Fruit fly (Drosophila melanogaster): Measurements from ENCODE around the gene RpL17.

Gene RpL17

dm6 chrX:6746221-6746620 lies 2.2 kb upstream of the RpL17 start:
- TF ChIP-seq Ets98B (GFP tag; IDR thresholded peaks at IDR 0.05) = no peak
- peak; percentile 37 for TF ChIP-seq CG17806 (tag; optimal IDR thresholded peaks at IDR 0.05)
- TF ChIP-seq CG10348 (GFP tag; IDR thresholded peaks at IDR 0.05) = no peak
- TF ChIP-seq CG14655 (GFP tag; optimal IDR thresholded peaks at IDR 0.05) = peak; percentile 3
- no peak for TF ChIP-seq rn (GFP tag; IDR thresholded peaks at IDR 0.05)
- no peak for TF ChIP-seq D1 (tag; optimal IDR thresholded peaks at IDR 0.05)
- no peak for TF ChIP-seq fd96Ca (GFP tag; IDR thresholded peaks at IDR 0.05)
- peak; percentile 31 for TF ChIP-seq CG34367 (tag; optimal IDR thresholded peaks at IDR 0.05)
- peak; percentile 36 for TF ChIP-seq CG9948 (tag; optimal IDR thresholded peaks at IDR 0.05)
- TF ChIP-seq Snoo (tag; optimal IDR thresholded peaks at IDR 0.05) = no peak
- TF ChIP-seq gl (tag; optimal IDR thresholded peaks at IDR 0.05) = peak; percentile 11
- TF ChIP-seq Pif1B (GFP tag; optimal IDR thresholded peaks at IDR 0.05) = no peak
- TF ChIP-seq CG8159 (tag; optimal IDR thresholded peaks at IDR 0.05) = peak; percentile 46
- no peak for TF ChIP-seq EcR (GFP tag; optimal IDR thresholded peaks at IDR 0.05)
- TF ChIP-seq CG13204 (GFP tag; optimal IDR thresholded peaks at IDR 0.05) = no peak
- no peak for TF ChIP-seq CG12605 (GFP tag; IDR thresholded peaks at IDR 0.05)
- TF ChIP-seq Pif1A (GFP tag; optimal IDR thresholded peaks at IDR 0.05) = no peak
- peak; percentile 51 for TF ChIP-seq CG15710 (tag; optimal IDR thresholded peaks at IDR 0.05)
- TF ChIP-seq CG32121 (GFP tag; IDR thresholded peaks at IDR 0.05) = no peak
- TF ChIP-seq CG8301 (tag; optimal IDR thresholded peaks at IDR 0.05) = peak; percentile 1
- TF ChIP-seq CG4496 (GFP tag; IDR thresholded peaks at IDR 0.05) = no peak

- TF ChIP-seq CG12605 (GFP tag; IDR thresholded peaks at IDR 0.05) (peak; percentile 24; the same call in 1 of the 2 replicates), CG34367 (tag; optimal IDR thresholded peaks at IDR 0.05) (peak; percentile 62), CG8301 (tag; optimal IDR thresholded peaks at IDR 0.05) (peak; percentile 70), CG8159 (tag; optimal IDR thresholded peaks at IDR 0.05) (peak; percentile 49), Ets98B (GFP tag; IDR thresholded peaks at IDR 0.05) (peak; percentile 70), D1 (tag; optimal IDR thresholded peaks at IDR 0.05) (no peak), CG9948 (tag; optimal IDR thresholded peaks at IDR 0.05) (peak; percentile 73), CG13204 (GFP tag; optimal IDR thresholded peaks at IDR 0.05) (no peak), Pif1A (GFP tag; optimal IDR thresholded peaks at IDR 0.05) (peak; percentile 47), gl (tag; optimal IDR thresholded peaks at IDR 0.05) (no peak), CG32121 (GFP tag; IDR thresholded peaks at IDR 0.05) (peak; percentile 17; the same call in 1 of the 2 replicates), rn (GFP tag; IDR thresholded peaks at IDR 0.05) (peak; percentile 41; the same call in 1 of the 2 replicates), CG10348 (GFP tag; IDR thresholded peaks at IDR 0.05) (no peak), CG15710 (tag; optimal IDR thresholded peaks at IDR 0.05) (peak; percentile 46), fd96Ca (GFP tag; IDR thresholded peaks at IDR 0.05) (peak; percentile 70), Pif1B (GFP tag; optimal IDR thresholded peaks at IDR 0.05) (peak; percentile 59), Snoo (tag; optimal IDR thresholded peaks at IDR 0.05) (no peak), CG4496 (GFP tag; IDR thresholded peaks at IDR 0.05) (peak; percentile 79), EcR (GFP tag; optimal IDR thresholded peaks at IDR 0.05) (no peak), CG14655 (GFP tag; optimal IDR thresholded peaks at IDR 0.05) (peak; percentile 78), CG17806 (tag; optimal IDR thresholded peaks at IDR 0.05) (peak; percentile 67)
Measured at dm6 chrX:6745547-6745946, 1.5 kb upstream of the RpL17 start.

- TF ChIP-seq Pif1B (GFP tag; optimal IDR thresholded peaks at IDR 0.05) (no peak), CG12605 (GFP tag; IDR thresholded peaks at IDR 0.05) (no peak), CG17806 (tag; optimal IDR thresholded peaks at IDR 0.05) (peak; percentile 15), Ets98B (GFP tag; IDR thresholded peaks at IDR 0.05) (0 out of 2 replicates have a peak, but pooled peaks have one; percentile 9), Pif1A (GFP tag; optimal IDR thresholded peaks at IDR 0.05) (peak; percentile 0), CG32121 (GFP tag; IDR thresholded peaks at IDR 0.05) (peak; percentile 42; the same call in 1 of the 2 replicates), CG9948 (tag; optimal IDR thresholded peaks at IDR 0.05) (no peak), CG15710 (tag; optimal IDR thresholded peaks at IDR 0.05) (peak; percentile 13), CG8301 (tag; optimal IDR thresholded peaks at IDR 0.05) (no peak)
Measured at dm6 chrX:6743192-6743591, 846 bp downstream of the RpL17 start.

- TF ChIP-seq CG8301 (tag; optimal IDR thresholded peaks at IDR 0.05) = peak; percentile 21
- peak; percentile 58 for TF ChIP-seq Pif1A (GFP tag; optimal IDR thresholded peaks at IDR 0.05)
- TF ChIP-seq CG15710 (tag; optimal IDR thresholded peaks at IDR 0.05) = peak; percentile 16
- TF ChIP-seq rn (GFP tag; IDR thresholded peaks at IDR 0.05) = 0 out of 2 replicates have a peak, but pooled peaks have one; percentile 22
- peak; percentile 74 for TF ChIP-seq Ets98B (GFP tag; IDR thresholded peaks at IDR 0.05)
- TF ChIP-seq fd96Ca (GFP tag; IDR thresholded peaks at IDR 0.05) = 0 out of 3 replicates have a peak, but pooled peaks have one; percentile 44
- no peak for TF ChIP-seq CG10348 (GFP tag; IDR thresholded peaks at IDR 0.05)
- peak; percentile 56; the same call in 1 of the 2 replicates for TF ChIP-seq CG32121 (GFP tag; IDR thresholded peaks at IDR 0.05)
- TF ChIP-seq CG9948 (tag; optimal IDR thresholded peaks at IDR 0.05) = no peak
- no peak for TF ChIP-seq CG34367 (tag; optimal IDR thresholded peaks at IDR 0.05)
- peak; percentile 79 for TF ChIP-seq CG4496 (GFP tag; IDR thresholded peaks at IDR 0.05)
- no peak for TF ChIP-seq EcR (GFP tag; optimal IDR thresholded peaks at IDR 0.05)
- TF ChIP-seq gl (tag; optimal IDR thresholded peaks at IDR 0.05) = no peak
- TF ChIP-seq CG13204 (GFP tag; optimal IDR thresholded peaks at IDR 0.05) = no peak
- TF ChIP-seq CG8159 (tag; optimal IDR thresholded peaks at IDR 0.05) = peak; percentile 1
- TF ChIP-seq CG17806 (tag; optimal IDR thresholded peaks at IDR 0.05) = peak; percentile 37
- TF ChIP-seq CG14655 (GFP tag; optimal IDR thresholded peaks at IDR 0.05) = peak; percentile 33
- peak; percentile 42 for TF ChIP-seq Snoo (tag; optimal IDR thresholded peaks at IDR 0.05)
- no peak for TF ChIP-seq D1 (tag; optimal IDR thresholded peaks at IDR 0.05)
- peak; percentile 58; the same call in 1 of the 2 replicates for TF ChIP-seq CG12605 (GFP tag; IDR thresholded peaks at IDR 0.05)
- TF ChIP-seq Pif1B (GFP tag; optimal IDR thresholded peaks at IDR 0.05) = no peak
Measured at dm6 chrX:6741184-6741586, 2.9 kb downstream of the RpL17 start.

dm6 chrX:6739936-6740668 lies 3.9 kb downstream of the RpL17 start, which contains the start of gene CG3168:
TSS of gene CG3168 (minus strand) at chrX:6739986.
- TF ChIP-seq Pif1A (GFP tag; optimal IDR thresholded peaks at IDR 0.05) (no peak), CG4496 (GFP tag; IDR thresholded peaks at IDR 0.05) (no peak)

Data from whole organism, pupa.